Worm (Caenorhabditis elegans): ENCODE data around the gene F40G9.9.

ce11 chrIII:194160-194559, 22.6 kb upstream of the F40G9.9 start, which contains the start of gene F40G9.17:
- TF ChIP-seq Y53F4B.3 (GFP tag; IDR thresholded peaks at IDR 0.05), result no peak
- TF ChIP-seq ztf-28 (GFP tag; IDR thresholded peaks at IDR 0.05), result no peak
- no peak for TF ChIP-seq F10E7.11 (tag; optimal IDR thresholded peaks at IDR 0.05)
- TF ChIP-seq ama-1 (optimal IDR thresholded peaks at IDR 0.05), result no peak
- TF ChIP-seq ama-1 (GFP tag; optimal IDR thresholded peaks at IDR 0.05), result no peak
- TF ChIP-seq F33H1.4 (GFP tag; IDR thresholded peaks at IDR 0.05), result no peak
- no peak for TF ChIP-seq ZK185.1 (tag; optimal IDR thresholded peaks at IDR 0.05; ENCODE audit: poor library complexity, severe bottlenecking)
- no peak for TF ChIP-seq unc-62 (GFP tag; optimal IDR thresholded peaks at IDR 0.05)
- TF ChIP-seq ztf-6 (GFP tag; IDR thresholded peaks at IDR 0.05), result no peak
